Worm (Caenorhabditis elegans) whole organism, L4 larva: ENCODE measurements around the gene fbxa-104.

Experiments used
- D1046.2 ChIP-seq: fragments of 200-800 bp; sonication (Bioruptor generic); IDR thresholded peaks from 2 replicates; pipeline ENCODE4 v1.3.6; 2022; ENCODE audit warnings: missing genetic modification characterization, missing compliant biosample characterization
- F44E2.7 ChIP-seq: fragments of 200-800 bp; sonication (Bioruptor generic); IDR thresholded peaks from 2 replicates; pipeline ENCODE4 v2.1.2; 2022; ENCODE audit warnings: missing genetic modification characterization, missing compliant biosample characterization
- R02D3.7 ChIP-seq: fragments of 150-350 bp; sonication (generic microtip); optimal IDR thresholded peaks from 3 replicates; lab custom pipeline; 2014; ENCODE audit warnings: missing biosample characterization, missing genetic modification characterization
- T26A8.4 ChIP-seq: fragments of 200-800 bp; sonication (Bioruptor generic); IDR thresholded peaks from 2 replicates; pipeline ENCODE4 v1.3.6; 2022; ENCODE audit warnings: missing genetic modification characterization, missing compliant biosample characterization
- Y105C5A.15 ChIP-seq: fragments of 200-800 bp; sonication (Bioruptor generic); IDR thresholded peaks from 2 replicates; pipeline ENCODE4 v1.3.6; 2022; ENCODE audit warnings: missing genetic modification characterization, missing compliant biosample characterization
- Y48G9A.11 ChIP-seq: fragments of 200-800 bp; sonication (Bioruptor generic); IDR thresholded peaks from 2 replicates; pipeline ENCODE4 v1.3.6; 2022; ENCODE audit warnings: missing genetic modification reagents, missing genetic modification characterization, missing compliant biosample characterization
- ZK337.2 ChIP-seq: fragments of 200-800 bp; sonication (Bioruptor generic); IDR thresholded peaks from 2 replicates; pipeline ENCODE4 v1.3.6; 2022; ENCODE audit warnings: missing genetic modification reagents, missing genetic modification characterization, missing compliant biosample characterization
- ZK546.5 ChIP-seq, 2 experiments: sonication (generic microtip); optimal IDR thresholded peaks; 2 replicates each; lab custom pipeline; 2017; ENCODE audit warnings: missing biosample characterization in 2 of 2, missing genetic modification characterization in 2 of 2
- aha-1 ChIP-seq: fragments of 150-350 bp; peaks from one replicate; lab custom pipeline; 2014; ENCODE audit warnings: missing biosample characterization, missing genetic modification characterization
- arid-1 ChIP-seq: fragments of 200-800 bp; sonication (Bioruptor generic); conservative IDR thresholded peaks from 2 replicates; pipeline ENCODE4 v1.3.6; 2022; ENCODE audit warnings: missing genetic modification reagents, missing genetic modification characterization, missing compliant biosample characterization
- attf-4 ChIP-seq: sonication (generic microtip); optimal IDR thresholded peaks from 3 replicates; lab custom pipeline; 2017; ENCODE audit warnings: missing biosample characterization, missing genetic modification characterization
- ceh-28 ChIP-seq: fragments of 150-350 bp; optimal IDR thresholded peaks from 2 replicates; lab custom pipeline; 2014; ENCODE audit warnings: missing biosample characterization, missing genetic modification reagents, missing genetic modification characterization
- ceh-62 ChIP-seq: sonication (generic microtip); optimal IDR thresholded peaks from 2 replicates; lab custom pipeline; 2017; ENCODE audit warnings: missing biosample characterization, missing genetic modification characterization
- cey-2 ChIP-seq: sonication (generic microtip); optimal IDR thresholded peaks from 3 replicates; lab custom pipeline; 2017; ENCODE audit warnings: missing genetic modification characterization, mild to moderate bottlenecking, missing compliant biosample characterization, antibody characterized with exemption, borderline replicate concordance; ENCODE audit not compliant: insufficient read depth
- ctbp-1 ChIP-seq: fragments of 200-800 bp; sonication (Bioruptor generic); IDR thresholded peaks from 2 replicates; pipeline ENCODE4 v1.3.6; 2022; ENCODE audit warnings: missing genetic modification reagents, missing genetic modification characterization, missing compliant biosample characterization
- daf-12 ChIP-seq: fragments of 150-350 bp; optimal IDR thresholded peaks from 2 replicates; lab custom pipeline; 2014; ENCODE audit warnings: missing biosample characterization, missing genetic modification reagents, missing genetic modification characterization
- daf-19 ChIP-seq: fragments of 200-800 bp; sonication (Bioruptor generic); conservative IDR thresholded peaks from 2 replicates; pipeline ENCODE4 v1.3.6; 2022; ENCODE audit warnings: missing genetic modification characterization, missing compliant biosample characterization
- gei-8 ChIP-seq: fragments of 200-800 bp; sonication (Bioruptor generic); optimal IDR thresholded peaks from 2 replicates; lab custom pipeline; 2018; ENCODE audit warnings: mild to moderate bottlenecking, missing genetic modification characterization, missing compliant biosample characterization
- hif-1 ChIP-seq, 2 experiments: sonication (generic microtip); optimal IDR thresholded peaks; 2 replicates each; lab custom pipeline; 2016 to 2017; ENCODE audit warnings: missing compliant biosample characterization in 2 of 2, missing genetic modification characterization in 2 of 2, missing genetic modification reagents in 2 of 2, missing genotype in 2 of 2, mild to moderate bottlenecking in 1 of 2
- hlh-30 ChIP-seq: sonication (generic microtip); optimal IDR thresholded peaks from 2 replicates; lab custom pipeline; 2017; ENCODE audit warnings: antibody characterized with exemption, mild to moderate bottlenecking, missing genetic modification characterization, missing compliant biosample characterization; ENCODE audit not compliant: insufficient read depth
- jun-1 ChIP-seq: fragments of 150-350 bp; optimal IDR thresholded peaks from 2 replicates; lab custom pipeline; 2014; ENCODE audit warnings: missing biosample characterization, missing genetic modification reagents, missing genetic modification characterization
- lir-3 ChIP-seq: sonication (generic microtip); optimal IDR thresholded peaks from 2 replicates; lab custom pipeline; 2016; ENCODE audit warnings: mild to moderate bottlenecking, missing genetic modification characterization, missing compliant biosample characterization
- lsy-2 ChIP-seq, 2 experiments: fragments of 150-350 bp in 1 of 2; sonication (generic microtip) in 1 of 2; optimal IDR thresholded peaks; 2 replicates each; lab custom pipeline; 2014 to 2017; ENCODE audit warnings: missing biosample characterization in 2 of 2, missing genetic modification characterization in 2 of 2
- madf-5 ChIP-seq, 2 experiments: fragments of 200-800 bp; sonication (Bioruptor generic); IDR thresholded peaks; 2 replicates each; pipeline ENCODE4 v1.3.6; 2022; ENCODE audit warnings: missing compliant biosample characterization in 2 of 2, missing genetic modification characterization in 2 of 2
- madf-9 ChIP-seq: fragments of 200-800 bp; sonication (Bioruptor generic); conservative IDR thresholded peaks from 2 replicates; pipeline ENCODE4 v1.3.6; 2022; ENCODE audit warnings: missing genetic modification reagents, missing genetic modification characterization, missing compliant biosample characterization
- mdt-29 ChIP-seq: fragments of 200-800 bp; sonication (Bioruptor generic); IDR thresholded peaks from 2 replicates; pipeline ENCODE4 v1.3.6; 2022; ENCODE audit warnings: missing genetic modification reagents, missing genetic modification characterization, missing compliant biosample characterization
- pha-4 ChIP-seq, 2 experiments: fragments of 150-350 bp in 1 of 2; fragments of 200-800 bp in 1 of 2; sonication (Bioruptor generic) in 1 of 2; IDR thresholded peaks in 1 of 2; optimal IDR thresholded peaks in 1 of 2; 2 replicates each; pipeline versions ENCODE4 v1.3.6 to Lab custom; 2014 to 2022; ENCODE audit warnings: missing genetic modification characterization in 2 of 2, missing genetic modification reagents in 2 of 2, missing biosample characterization in 1 of 2, missing compliant biosample characterization in 1 of 2
- php-3 ChIP-seq: fragments of 200-800 bp; sonication (Bioruptor generic); IDR thresholded peaks from 2 replicates; pipeline ENCODE4 v1.3.6; 2022; ENCODE audit warnings: missing genetic modification reagents, missing genetic modification characterization, missing compliant biosample characterization
- pqm-1 ChIP-seq: sonication (generic microtip); optimal IDR thresholded peaks from 2 replicates; lab custom pipeline; 2017; ENCODE audit warnings: missing biosample characterization, missing genetic modification characterization
- rbr-2 ChIP-seq: sonication (generic microtip); optimal IDR thresholded peaks from 2 replicates; lab custom pipeline; 2016; ENCODE audit warnings: missing genotype, missing genetic modification characterization, missing compliant biosample characterization
- sdz-12 ChIP-seq: fragments of 200-800 bp; sonication (Bioruptor generic); optimal IDR thresholded peaks from 2 replicates; lab custom pipeline; 2018; ENCODE audit warnings: mild to moderate bottlenecking, missing genetic modification characterization, missing compliant biosample characterization
- set-16 ChIP-seq: fragments of 200-800 bp; sonication (Bioruptor generic); IDR thresholded peaks from 2 replicates; pipeline ENCODE4 v1.3.6; 2022; ENCODE audit warnings: missing genetic modification reagents, missing genetic modification characterization, missing compliant biosample characterization
- snpc-4 ChIP-seq: fragments of 150-350 bp; optimal IDR thresholded peaks from 2 replicates; lab custom pipeline; 2014; ENCODE audit warnings: missing biosample characterization, missing genetic modification characterization
- spr-3 ChIP-seq: fragments of 200-800 bp; sonication (Bioruptor generic); optimal IDR thresholded peaks from 2 replicates; lab custom pipeline; 2018; ENCODE audit warnings: mild to moderate bottlenecking, missing genetic modification characterization, missing compliant biosample characterization
- unc-130 ChIP-seq: sonication (generic microtip); optimal IDR thresholded peaks from 2 replicates; lab custom pipeline; 2016; ENCODE audit warnings: missing genetic modification reagents, missing genetic modification characterization, missing compliant biosample characterization
- unc-39 ChIP-seq: sonication (generic microtip); optimal IDR thresholded peaks from 2 replicates; lab custom pipeline; 2017; ENCODE audit warnings: missing biosample characterization, missing genetic modification characterization
- unc-62 ChIP-seq, 3 experiments: fragments of 150-350 bp in 1 of 3; sonication (generic microtip); optimal IDR thresholded peaks in 2 of 3; peaks in 1 of 3; 1 replicate in 1 of 3; 2 replicates in 2 of 3; lab custom pipeline; 2014 to 2017; ENCODE audit warnings: missing biosample characterization in 3 of 3, missing genetic modification characterization in 3 of 3, missing genetic modification reagents in 3 of 3, missing genotype in 1 of 3
- zfp-3 ChIP-seq: fragments of 200-800 bp; sonication (Bioruptor generic); conservative IDR thresholded peaks from 2 replicates; pipeline ENCODE4 v1.3.6; 2022; ENCODE audit warnings: missing genetic modification reagents, missing genetic modification characterization, missing compliant biosample characterization
- ztf-11 ChIP-seq: fragments of 150-350 bp; optimal IDR thresholded peaks from 2 replicates; lab custom pipeline; 2014; ENCODE audit warnings: missing biosample characterization, missing genetic modification characterization
- ztf-7 ChIP-seq: fragments of 150-350 bp; optimal IDR thresholded peaks from 2 replicates; lab custom pipeline; 2014; ENCODE audit warnings: missing biosample characterization, missing genetic modification characterization

Gene fbxa-104

ce11 chrV:15423601-15424000 is at the start of gene fbxa-104:
Gene fbxa-104 (minus strand): TSS chrV:15423683.
- TF ChIP-seq Y105C5A.15 (no peak), unc-62 (GFP tag; optimal IDR thresholded peaks at IDR 0.05 in 1 of 2; lab: Kevin White, UChicago) (peak in 1 of 2 experiments; percentile 96), unc-62 (tag; optimal IDR thresholded peaks at IDR 0.05; lab: Kevin White, UChicago) (no peak)

ce11 chrV:15471029-15471428 is 47.5 kb upstream of the fbxa-104 start, which contains the start of gene dpf-1:
Gene dpf-1 (plus strand): TSS chrV:15471329.
- no peak for TF ChIP-seq ceh-62 (tag; lab: Kevin White, UChicago)

- TF ChIP-seq unc-62 (GFP tag; optimal IDR thresholded peaks at IDR 0.05 in 1 of 2; lab: Kevin White, UChicago) (peak in 1 of 2 experiments; percentile 84), unc-62 (tag; optimal IDR thresholded peaks at IDR 0.05; lab: Kevin White, UChicago) (no peak), aha-1 (tag; lab: Kevin White, UChicago) (peak; percentile 59), hif-1 (tag; optimal IDR thresholded peaks at IDR 0.05; lab: Kevin White, UChicago) (no peak)
Observed at ce11 chrV:15466719-15467118, 43.2 kb upstream of the fbxa-104 start.

ce11 chrV:15466017-15466416 is 42.5 kb upstream of the fbxa-104 start:
- TF ChIP-seq set-16 (GFP tag; lab: Robert Waterston, UW): peak; percentile 50; the same call in 1 of the 2 replicates
- TF ChIP-seq gei-8 (GFP tag; lab: Kevin White, UChicago): no peak
- no peak for TF ChIP-seq daf-19 (GFP tag; lab: Robert Waterston, UW)

ce11 chrV:15465032-15465727 is 41.7 kb upstream of the fbxa-104 start, which contains the start of gene pqn-71:
Gene pqn-71 (plus strand): TSS chrV:15465677.
- TF ChIP-seq madf-9 (peak; percentile 94), rbr-2 (peak; percentile 95), daf-12 (no peak), zfp-3 (peak; percentile 90), lsy-2 (tag; optimal IDR thresholded peaks at IDR 0.05; lab: Kevin White, UChicago) (no peak), F44E2.7 (peak; percentile 95), spr-3 (GFP tag; lab: Kevin White, UChicago) (peak; percentile 91), pha-4 (GFP tag; IDR thresholded peaks at IDR 0.05; lab: Robert Waterston, UW) (no peak; the same call in none of the 2 replicates), pha-4 (tag; optimal IDR thresholded peaks at IDR 0.05; lab: Kevin White, UChicago) (peak; percentile 53), hlh-30 (tag; lab: Kevin White, UChicago) (peak; percentile 91), D1046.2 (peak; percentile 93), ZK337.2 (peak; percentile 60), T26A8.4 (peak; percentile 95), jun-1 (tag; lab: Kevin White, UChicago) (peak; percentile 75), mdt-29 (GFP tag; lab: Robert Waterston, UW) (peak; percentile 93), ceh-28 (tag; lab: Kevin White, UChicago) (no peak), madf-5 (GFP tag; IDR thresholded peaks at IDR 0.05; lab: Robert Waterston, UW) (peak; percentile 94 to 95), ZK546.5 (tag; optimal IDR thresholded peaks at IDR 0.05; lab: Kevin White, UChicago) (no peak), snpc-4 (tag; lab: Kevin White, UChicago) (peak; percentile 27), unc-130 (GFP tag; lab: Kevin White, UChicago) (peak; percentile 93), ctbp-1 (peak; percentile 94), lir-3 (tag; lab: Kevin White, UChicago) (peak; percentile 90), cey-2 (tag; lab: Kevin White, UChicago) (peak; percentile 70), R02D3.7 (tag; lab: Kevin White, UChicago) (no peak), unc-39 (no peak), ztf-11 (tag; lab: Kevin White, UChicago) (no peak), ztf-7 (no peak), arid-1 (peak; percentile 92), php-3 (GFP tag; lab: Robert Waterston, UW) (peak; percentile 80), Y48G9A.11 (GFP tag; lab: Robert Waterston, UW) (peak; percentile 92), attf-4 (tag; lab: Kevin White, UChicago) (peak; percentile 26), aha-1 (tag; lab: Kevin White, UChicago) (no peak), sdz-12 (peak; percentile 92), pqm-1 (tag; lab: Kevin White, UChicago) (no peak)
